Fruit fly (Drosophila melanogaster): ENCODE measurements around the gene CG13461.

Gene CG13461

dm6 chr3L:15006825-15007224 is 45.5 kb downstream of the CG13461 start (continued):
- TF ChIP-seq CG6854 (GFP tag; optimal IDR thresholded peaks at IDR 0.05) (no peak), CG1621 (tag; optimal IDR thresholded peaks at IDR 0.05) (peak; percentile 65), esn (GFP tag; optimal IDR thresholded peaks at IDR 0.05) (peak; percentile 82), salr (GFP tag; optimal IDR thresholded peaks at IDR 0.05) (peak; percentile 50 to 65), acj6 (GFP tag; optimal IDR thresholded peaks at IDR 0.05) (peak; percentile 80), Sox15 (GFP tag; optimal IDR thresholded peaks at IDR 0.05) (peak; percentile 41), ss (GFP tag; optimal IDR thresholded peaks at IDR 0.05) (peak; percentile 30 to 64), Eip75B (GFP tag; optimal IDR thresholded peaks at IDR 0.05) (peak; percentile 88), CG3919 (GFP tag; optimal IDR thresholded peaks at IDR 0.05) (peak; percentile 86), CG34406 (GFP tag; optimal IDR thresholded peaks at IDR 0.05) (peak; percentile 67), CG6808 (GFP tag; optimal IDR thresholded peaks at IDR 0.05) (peak; percentile 59), CG8319 (GFP tag; optimal IDR thresholded peaks at IDR 0.05) (peak; percentile 53), CG9139 (GFP tag; optimal IDR thresholded peaks at IDR 0.05) (peak; percentile 12), topi (GFP tag; optimal IDR thresholded peaks at IDR 0.05) (peak; percentile 72)

DNA sequence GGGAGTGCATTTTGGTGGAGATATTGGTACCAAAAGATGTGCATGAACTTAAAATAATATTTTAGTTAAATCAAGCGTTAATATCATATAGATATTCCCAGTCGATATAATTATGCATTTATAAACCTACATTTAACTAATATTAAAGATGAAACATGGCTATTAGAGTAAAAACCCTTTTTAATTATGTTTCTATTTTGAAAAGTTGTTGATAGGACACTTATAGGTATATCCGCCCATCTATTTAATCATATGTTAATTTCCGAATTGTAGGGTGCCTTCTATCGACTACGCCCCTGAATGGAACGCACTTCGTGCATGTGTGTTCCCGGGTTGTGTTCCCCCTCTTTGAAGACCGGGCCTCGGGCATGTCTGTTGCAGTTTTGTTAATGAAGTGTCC is 46.5 kb downstream of the CG13461 start:
- TF ChIP-seq CG9139 (GFP tag; optimal IDR thresholded peaks at IDR 0.05) (no peak), Lpt (GFP tag; optimal IDR thresholded peaks at IDR 0.05) (no peak), dac (GFP tag; optimal IDR thresholded peaks at IDR 0.05) (peak; percentile 2), Ets21C (GFP tag; optimal IDR thresholded peaks at IDR 0.05) (no peak), CG10669 (GFP tag; optimal IDR thresholded peaks at IDR 0.05) (peak; percentile 51), vri (GFP tag; optimal IDR thresholded peaks at IDR 0.05) (no peak), Eip78C (GFP tag) (peak; percentile 89), dsx (GFP tag; optimal IDR thresholded peaks at IDR 0.05; ENCODE audit: poor library complexity, severe bottlenecking) (peak; percentile 67), Blimp-1 (GFP tag; optimal IDR thresholded peaks at IDR 0.05) (no peak), Hr4 (GFP tag; optimal IDR thresholded peaks at IDR 0.05) (peak; percentile 14), Sox15 (GFP tag; optimal IDR thresholded peaks at IDR 0.05) (no peak), CG8632 (GFP tag; optimal IDR thresholded peaks at IDR 0.05) (no peak), CG4318 (GFP tag; optimal IDR thresholded peaks at IDR 0.05) (no peak), acj6 (GFP tag; optimal IDR thresholded peaks at IDR 0.05) (peak; percentile 35), Gug (GFP tag; IDR thresholded peaks at IDR 0.05) (0 out of 2 replicates have a peak, but pooled peaks have one; percentile 10), CG6276 (GFP tag; optimal IDR thresholded peaks at IDR 0.05) (peak; percentile 10), Ets96B (tag; optimal IDR thresholded peaks at IDR 0.05) (peak; percentile 71), achi (GFP tag; optimal IDR thresholded peaks at IDR 0.05) (peak; percentile 46), Sox102F (GFP tag; optimal IDR thresholded peaks at IDR 0.05) (no peak), CG34406 (GFP tag; optimal IDR thresholded peaks at IDR 0.05) (peak; percentile 16), ss (GFP tag; optimal IDR thresholded peaks at IDR 0.05) (peak; percentile 42 to 61), CG15336 (GFP tag; IDR thresholded peaks at IDR 0.05) (peak; percentile 43), fkh (GFP tag; optimal IDR thresholded peaks at IDR 0.05) (no peak), CG6792 (GFP tag; optimal IDR thresholded peaks at IDR 0.05) (peak; percentile 30), CG7368 (GFP tag; optimal IDR thresholded peaks at IDR 0.05) (peak; percentile 5), CG1621 (tag; optimal IDR thresholded peaks at IDR 0.05) (peak; percentile 1), Eip93F (GFP tag; optimal IDR thresholded peaks at IDR 0.05) (no peak), lz (GFP tag; optimal IDR thresholded peaks at IDR 0.05) (no peak), CG11294 (GFP tag; IDR thresholded peaks at IDR 0.05) (no peak), eg (GFP tag; IDR thresholded peaks at IDR 0.05) (no peak), Hr39 (GFP tag; optimal IDR thresholded peaks at IDR 0.05) (no peak), CG6854 (GFP tag; optimal IDR thresholded peaks at IDR 0.05) (no peak), fd85E (GFP tag; optimal IDR thresholded peaks at IDR 0.05) (no peak), CG3919 (GFP tag; optimal IDR thresholded peaks at IDR 0.05) (peak; percentile 40), net (GFP tag; optimal IDR thresholded peaks at IDR 0.05) (peak; percentile 15), CG32006 (GFP tag; optimal IDR thresholded peaks at IDR 0.05) (peak; percentile 51), salr (GFP tag; optimal IDR thresholded peaks at IDR 0.05) (peak in 1 of 2 experiments; percentile 27), CG6808 (GFP tag; optimal IDR thresholded peaks at IDR 0.05) (peak; percentile 61), CG16779 (tag; optimal IDR thresholded peaks at IDR 0.05) (peak; percentile 8), topi (GFP tag; optimal IDR thresholded peaks at IDR 0.05) (no peak), CG10631 (GFP tag; optimal IDR thresholded peaks at IDR 0.05) (peak; percentile 67), spab (GFP tag; optimal IDR thresholded peaks at IDR 0.05) (peak; percentile 67), Met (GFP tag; optimal IDR thresholded peaks at IDR 0.05) (peak; percentile 9), CG31627 (GFP tag; optimal IDR thresholded peaks at IDR 0.05) (peak; percentile 2), Smox (GFP tag; optimal IDR thresholded peaks at IDR 0.05) (peak; percentile 12)
